Worm (Caenorhabditis elegans) whole organism, L4 larva: ENCODE measurements around the gene ech-3.

Experiments
- F26F4.8 ChIP-seq: fragments of 200-800 bp; sonication (Bioruptor generic); conservative IDR thresholded peaks from 2 replicates; pipeline ENCODE4 v1.3.6; 2022; ENCODE audit warnings: missing genetic modification characterization, missing compliant biosample characterization
- F37D6.2 ChIP-seq: sonication (generic microtip); optimal IDR thresholded peaks from 2 replicates; lab custom pipeline; 2016; ENCODE audit warnings: mild to moderate bottlenecking, missing genetic modification characterization, missing compliant biosample characterization
- F49E8.2 ChIP-seq: sonication (generic microtip); optimal IDR thresholded peaks from 2 replicates; lab custom pipeline; 2016; ENCODE audit warnings: missing compliant biosample characterization, mild to moderate bottlenecking, missing genetic modification characterization, borderline replicate concordance
- R02D3.7 ChIP-seq: fragments of 150-350 bp; sonication (generic microtip); optimal IDR thresholded peaks from 3 replicates; lab custom pipeline; 2014; ENCODE audit warnings: missing biosample characterization, missing genetic modification characterization
- T26A8.4 ChIP-seq: fragments of 200-800 bp; sonication (Bioruptor generic); IDR thresholded peaks from 2 replicates; pipeline ENCODE4 v1.3.6; 2022; ENCODE audit warnings: missing genetic modification characterization, missing compliant biosample characterization
- Y48G9A.11 ChIP-seq: fragments of 200-800 bp; sonication (Bioruptor generic); IDR thresholded peaks from 2 replicates; pipeline ENCODE4 v1.3.6; 2022; ENCODE audit warnings: missing genetic modification reagents, missing genetic modification characterization, missing compliant biosample characterization
- Y5F2A.4 ChIP-seq: fragments of 200-800 bp; sonication (Bioruptor generic); optimal IDR thresholded peaks from 2 replicates; lab custom pipeline; 2018; ENCODE audit warnings: mild to moderate bottlenecking, missing genetic modification characterization, missing compliant biosample characterization
- Y75B8A.6 ChIP-seq: fragments of 200-800 bp; sonication (Bioruptor generic); IDR thresholded peaks from 2 replicates; pipeline ENCODE4 v1.3.6; 2022; ENCODE audit warnings: missing genetic modification reagents, missing genetic modification characterization, missing compliant biosample characterization
- ZK337.2 ChIP-seq: fragments of 200-800 bp; sonication (Bioruptor generic); IDR thresholded peaks from 2 replicates; pipeline ENCODE4 v1.3.6; 2022; ENCODE audit warnings: missing genetic modification reagents, missing genetic modification characterization, missing compliant biosample characterization
- arid-1 ChIP-seq: fragments of 200-800 bp; sonication (Bioruptor generic); conservative IDR thresholded peaks from 2 replicates; pipeline ENCODE4 v1.3.6; 2022; ENCODE audit warnings: missing genetic modification reagents, missing genetic modification characterization, missing compliant biosample characterization
- ceh-20 ChIP-seq: fragments of 200-800 bp; sonication (Bioruptor generic); IDR thresholded peaks from 2 replicates; pipeline ENCODE4 v1.3.6; 2022; ENCODE audit warnings: missing genetic modification reagents, missing genetic modification characterization, missing compliant biosample characterization
- ceh-44 ChIP-seq: fragments of 200-800 bp; sonication (Bioruptor generic); IDR thresholded peaks from 2 replicates; pipeline ENCODE4 v1.3.6; 2022; ENCODE audit warnings: missing genetic modification reagents, missing genetic modification characterization, missing compliant biosample characterization
- ctbp-1 ChIP-seq: fragments of 200-800 bp; sonication (Bioruptor generic); IDR thresholded peaks from 2 replicates; pipeline ENCODE4 v1.3.6; 2022; ENCODE audit warnings: missing genetic modification reagents, missing genetic modification characterization, missing compliant biosample characterization
- daf-12 ChIP-seq: fragments of 150-350 bp; optimal IDR thresholded peaks from 2 replicates; lab custom pipeline; 2014; ENCODE audit warnings: missing biosample characterization, missing genetic modification reagents, missing genetic modification characterization
- daf-16 ChIP-seq, 3 experiments: sonication (generic microtip); optimal IDR thresholded peaks; 2 replicates each; lab custom pipeline; 2016 to 2017; ENCODE audit warnings: missing genetic modification characterization in 3 of 3, missing genetic modification reagents in 3 of 3, mild to moderate bottlenecking in 2 of 3, missing compliant biosample characterization in 2 of 3, missing biosample characterization in 1 of 3, moderate library complexity in 1 of 3
- dmd-8 ChIP-seq: fragments of 200-800 bp; sonication (Bioruptor generic); IDR thresholded peaks from 2 replicates; pipeline ENCODE4 v1.3.6; 2022; ENCODE audit warnings: missing genetic modification characterization, missing compliant biosample characterization
- dmd-9 ChIP-seq: fragments of 200-800 bp; sonication (Bioruptor generic); IDR thresholded peaks from 2 replicates; pipeline ENCODE4 v1.3.6; 2022; ENCODE audit warnings: missing genetic modification reagents, missing genetic modification characterization, missing compliant biosample characterization
- egl-27 ChIP-seq: sonication (generic microtip); optimal IDR thresholded peaks from 3 replicates; lab custom pipeline; 2017; ENCODE audit warnings: missing biosample characterization, missing genetic modification reagents, missing genetic modification characterization
- fos-1 ChIP-seq: fragments of 150-350 bp; optimal IDR thresholded peaks from 2 replicates; lab custom pipeline; 2014; ENCODE audit warnings: missing biosample characterization, missing genetic modification characterization
- hif-1 ChIP-seq, 2 experiments: sonication (generic microtip); optimal IDR thresholded peaks; 2 replicates each; lab custom pipeline; 2016 to 2017; ENCODE audit warnings: missing compliant biosample characterization in 2 of 2, missing genetic modification characterization in 2 of 2, missing genetic modification reagents in 2 of 2, missing genotype in 2 of 2, mild to moderate bottlenecking in 1 of 2
- hlh-11 ChIP-seq: fragments of 200-800 bp; sonication (Bioruptor generic); optimal IDR thresholded peaks from 2 replicates; lab custom pipeline; 2018; ENCODE audit warnings: mild to moderate bottlenecking, missing genetic modification characterization, missing compliant biosample characterization
- hmg-1.1 ChIP-seq: fragments of 200-800 bp; sonication (Bioruptor generic); IDR thresholded peaks from 2 replicates; pipeline ENCODE4 v1.3.6; 2022; ENCODE audit warnings: missing genetic modification reagents, missing genetic modification characterization, missing compliant biosample characterization
- jun-1 ChIP-seq: fragments of 150-350 bp; optimal IDR thresholded peaks from 2 replicates; lab custom pipeline; 2014; ENCODE audit warnings: missing biosample characterization, missing genetic modification reagents, missing genetic modification characterization
- lin-15B ChIP-seq: fragments of 150-350 bp; sonication (generic microtip); optimal IDR thresholded peaks from 3 replicates; lab custom pipeline; 2014; ENCODE audit warnings: missing biosample characterization, missing genetic modification characterization
- lin-39 ChIP-seq: fragments of 150-350 bp; optimal IDR thresholded peaks from 2 replicates; lab custom pipeline; 2014; ENCODE audit warnings: missing biosample characterization, missing genetic modification reagents, missing genetic modification characterization
- lsy-2 ChIP-seq, 2 experiments: fragments of 150-350 bp in 1 of 2; sonication (generic microtip) in 1 of 2; optimal IDR thresholded peaks; 2 replicates each; lab custom pipeline; 2014 to 2017; ENCODE audit warnings: missing biosample characterization in 2 of 2, missing genetic modification characterization in 2 of 2
- madf-9 ChIP-seq: fragments of 200-800 bp; sonication (Bioruptor generic); conservative IDR thresholded peaks from 2 replicates; pipeline ENCODE4 v1.3.6; 2022; ENCODE audit warnings: missing genetic modification reagents, missing genetic modification characterization, missing compliant biosample characterization
- mdl-1 ChIP-seq, 2 experiments: fragments of 150-350 bp in 1 of 2; sonication (generic microtip) in 1 of 2; optimal IDR thresholded peaks; 2 replicates each; lab custom pipeline; 2014 to 2017; ENCODE audit warnings: missing biosample characterization in 2 of 2, missing genetic modification characterization in 2 of 2
- mdt-29 ChIP-seq: fragments of 200-800 bp; sonication (Bioruptor generic); IDR thresholded peaks from 2 replicates; pipeline ENCODE4 v1.3.6; 2022; ENCODE audit warnings: missing genetic modification reagents, missing genetic modification characterization, missing compliant biosample characterization
- mep-1 ChIP-seq: fragments of 150-350 bp; sonication (generic microtip); optimal IDR thresholded peaks from 3 replicates; lab custom pipeline; 2014; ENCODE audit warnings: missing biosample characterization, missing genetic modification characterization
- mxl-3 ChIP-seq: fragments of 200-800 bp; sonication (Bioruptor generic); optimal IDR thresholded peaks from 2 replicates; lab custom pipeline; 2018; ENCODE audit warnings: mild to moderate bottlenecking, missing genetic modification characterization, missing compliant biosample characterization
- nhr-10 ChIP-seq: fragments of 150-350 bp; optimal IDR thresholded peaks from 2 replicates; lab custom pipeline; 2014; ENCODE audit warnings: missing biosample characterization, missing genetic modification characterization
- nhr-11 ChIP-seq: fragments of 150-350 bp; optimal IDR thresholded peaks from 2 replicates; lab custom pipeline; 2014; ENCODE audit warnings: missing biosample characterization, missing genetic modification characterization
- nhr-25 ChIP-seq: sonication (generic microtip); optimal IDR thresholded peaks from 2 replicates; lab custom pipeline; 2017; ENCODE audit warnings: missing genetic modification characterization, mild to moderate bottlenecking, missing compliant biosample characterization, antibody characterized with exemption, moderate library complexity, borderline replicate concordance; ENCODE audit not compliant: insufficient read depth
- nhr-41 ChIP-seq: fragments of 200-800 bp; sonication (Bioruptor generic); IDR thresholded peaks from 2 replicates; pipeline ENCODE4 v1.3.6; 2022; ENCODE audit warnings: missing genetic modification reagents, missing genetic modification characterization, missing compliant biosample characterization
- pha-4 ChIP-seq, 2 experiments: fragments of 150-350 bp in 1 of 2; fragments of 200-800 bp in 1 of 2; sonication (Bioruptor generic) in 1 of 2; IDR thresholded peaks in 1 of 2; optimal IDR thresholded peaks in 1 of 2; 2 replicates each; pipeline versions ENCODE4 v1.3.6 to Lab custom; 2014 to 2022; ENCODE audit warnings: missing genetic modification characterization in 2 of 2, missing genetic modification reagents in 2 of 2, missing biosample characterization in 1 of 2, missing compliant biosample characterization in 1 of 2
- php-3 ChIP-seq: fragments of 200-800 bp; sonication (Bioruptor generic); IDR thresholded peaks from 2 replicates; pipeline ENCODE4 v1.3.6; 2022; ENCODE audit warnings: missing genetic modification reagents, missing genetic modification characterization, missing compliant biosample characterization
- saeg-2 ChIP-seq: fragments of 200-800 bp; sonication (Bioruptor generic); IDR thresholded peaks from 2 replicates; pipeline ENCODE4 v1.3.6; 2022; ENCODE audit warnings: missing genetic modification reagents, missing genetic modification characterization, missing compliant biosample characterization
- snpc-4 ChIP-seq: fragments of 150-350 bp; optimal IDR thresholded peaks from 2 replicates; lab custom pipeline; 2014; ENCODE audit warnings: missing biosample characterization, missing genetic modification characterization
- spr-1 ChIP-seq: sonication (generic microtip); optimal IDR thresholded peaks from 2 replicates; lab custom pipeline; 2016; ENCODE audit warnings: mild to moderate bottlenecking, missing genetic modification characterization, missing compliant biosample characterization
- tag-97 ChIP-seq: fragments of 200-800 bp; sonication (Bioruptor generic); IDR thresholded peaks from 2 replicates; pipeline ENCODE4 v1.3.6; 2022; ENCODE audit warnings: missing genetic modification characterization, missing compliant biosample characterization
- vab-7 ChIP-seq: fragments of 200-800 bp; sonication (Bioruptor generic); IDR thresholded peaks from 2 replicates; pipeline ENCODE4 v1.3.6; 2022; ENCODE audit warnings: missing genetic modification reagents, missing genetic modification characterization, missing compliant biosample characterization
- zfp-3 ChIP-seq: fragments of 200-800 bp; sonication (Bioruptor generic); conservative IDR thresholded peaks from 2 replicates; pipeline ENCODE4 v1.3.6; 2022; ENCODE audit warnings: missing genetic modification reagents, missing genetic modification characterization, missing compliant biosample characterization
- ztf-7 ChIP-seq: fragments of 150-350 bp; optimal IDR thresholded peaks from 2 replicates; lab custom pipeline; 2014; ENCODE audit warnings: missing biosample characterization, missing genetic modification characterization

The ech-3 gene

ce11 chrV:7995165-7995564 lies 26.9 kb upstream of the ech-3 start:
- TF ChIP-seq vab-7 (GFP tag; lab: Robert Waterston, UW) = no peak
- TF ChIP-seq hif-1 (tag; optimal IDR thresholded peaks at IDR 0.05; lab: Kevin White, UChicago) = no peak
- TF ChIP-seq nhr-10 (tag; lab: Kevin White, UChicago) = no peak
- TF ChIP-seq mep-1 (tag; lab: Kevin White, UChicago) = no peak
- no peak for TF ChIP-seq R02D3.7 (tag; lab: Kevin White, UChicago)
- TF ChIP-seq nhr-25 = no peak
- no peak for TF ChIP-seq lin-39 (tag; lab: Kevin White, UChicago)

ce11 chrV:7995878-7996277 lies 26.1 kb upstream of the ech-3 start, which contains the start of gene Y97E10AR.2:
Y97E10AR.2 (plus strand) TSS chrV:7996178.
- TF ChIP-seq Y5F2A.4 (GFP tag; lab: Kevin White, UChicago) = no peak
- TF ChIP-seq lin-39 (tag; lab: Kevin White, UChicago) = no peak

- TF ChIP-seq fos-1 (tag; lab: Kevin White, UChicago) (no peak), spr-1 (tag; lab: Kevin White, UChicago) (no peak), dmd-9 (GFP tag; lab: Robert Waterston, UW) (no peak), ceh-44 (GFP tag; lab: Robert Waterston, UW) (no peak), pha-4 (GFP tag; IDR thresholded peaks at IDR 0.05; lab: Robert Waterston, UW) (peak; percentile 56; the same call in 1 of the 2 replicates), pha-4 (tag; optimal IDR thresholded peaks at IDR 0.05; lab: Kevin White, UChicago) (peak; percentile 39), arid-1 (GFP tag; lab: Robert Waterston, UW) (no peak), mdl-1 (tag; optimal IDR thresholded peaks at IDR 0.05; lab: Kevin White, UChicago) (peak in 1 of 2 experiments; percentile 86), jun-1 (tag; lab: Kevin White, UChicago) (peak; percentile 46), daf-16 (GFP tag; optimal IDR thresholded peaks at IDR 0.05; lab: Kevin White, UChicago) (peak in 1 of 2 experiments; percentile 75), daf-16 (tag; optimal IDR thresholded peaks at IDR 0.05; lab: Kevin White, UChicago) (peak; percentile 87), ZK337.2 (GFP tag; lab: Robert Waterston, UW) (no peak), mdt-29 (GFP tag; lab: Robert Waterston, UW) (no peak), dmd-8 (no peak), zfp-3 (GFP tag; lab: Robert Waterston, UW) (no peak), F37D6.2 (peak; percentile 34), saeg-2 (0 out of 2 replicates have a peak, but pooled peaks have one; percentile 15), madf-9 (GFP tag; lab: Robert Waterston, UW) (peak; percentile 40; the same call in 1 of the 2 replicates), Y48G9A.11 (GFP tag; lab: Robert Waterston, UW) (no peak), mep-1 (tag; lab: Kevin White, UChicago) (peak; percentile 84), daf-12 (tag; lab: Kevin White, UChicago) (no peak), lin-15B (tag; lab: Kevin White, UChicago) (no peak), hif-1 (tag; optimal IDR thresholded peaks at IDR 0.05; lab: Kevin White, UChicago) (peak in 1 of 2 experiments; percentile 78), ctbp-1 (peak; percentile 83), hlh-11 (tag; lab: Kevin White, UChicago) (peak; percentile 97), hmg-1.1 (GFP tag; lab: Robert Waterston, UW) (peak; percentile 85), egl-27 (tag; lab: Kevin White, UChicago) (no peak), T26A8.4 (GFP tag; lab: Robert Waterston, UW) (0 out of 2 replicates have a peak, but pooled peaks have one; percentile 39), F49E8.2 (tag; lab: Kevin White, UChicago) (no peak), nhr-11 (tag; lab: Kevin White, UChicago) (peak; percentile 58), F26F4.8 (no peak), ztf-7 (no peak), nhr-41 (peak; percentile 9; the same call in 1 of the 2 replicates), lsy-2 (tag; optimal IDR thresholded peaks at IDR 0.05; lab: Kevin White, UChicago) (peak; percentile 29 to 79), mxl-3 (GFP tag; lab: Kevin White, UChicago) (peak; percentile 75), nhr-10 (tag; lab: Kevin White, UChicago) (no peak), Y75B8A.6 (GFP tag; lab: Robert Waterston, UW) (no peak), php-3 (GFP tag; lab: Robert Waterston, UW) (no peak), snpc-4 (no peak), tag-97 (GFP tag; lab: Robert Waterston, UW) (no peak), ceh-20 (GFP tag; lab: Robert Waterston, UW) (no peak)
These were observed 21.0 kb upstream of the ech-3 start, which contains the start of gene Y97E10AR.1 for ce11 chrV:8000929-8001513. Y97E10AR.1 (plus strand) TSS chrV:8001463.
